Worm (Caenorhabditis elegans) whole organism, midembryonic: Measurements from ENCODE around the gene F41G3.18.

Experiments
- cog-1 ChIP-seq: sonication (generic microtip); optimal IDR thresholded peaks from 2 replicates; lab custom pipeline; 2016; ENCODE audit warnings: missing genetic modification characterization, missing compliant biosample characterization
- flt-1 ChIP-seq: fragments of 200-800 bp; sonication (Bioruptor generic); IDR thresholded peaks from 2 replicates; pipeline ENCODE4 v1.3.6; 2022; ENCODE audit warnings: missing genetic modification characterization, missing compliant biosample characterization
- klf-2 ChIP-seq: fragments of 200-800 bp; sonication (Bioruptor generic); conservative IDR thresholded peaks from 2 replicates; pipeline ENCODE4 v1.3.6; 2022; ENCODE audit warnings: missing genetic modification reagents, missing genetic modification characterization, missing compliant biosample characterization
- med-1 ChIP-seq: sonication (generic microtip); optimal IDR thresholded peaks from 2 replicates; lab custom pipeline; 2017; ENCODE audit warnings: missing genetic modification characterization, mild to moderate bottlenecking, missing compliant biosample characterization, antibody characterized with exemption, missing genetic modification reagents; ENCODE audit not compliant: insufficient read depth
- ref-1 ChIP-seq: fragments of 200-800 bp; sonication (Bioruptor generic); conservative IDR thresholded peaks from 2 replicates; pipeline ENCODE4 v1.3.6; 2022; ENCODE audit warnings: missing genetic modification reagents, missing genetic modification characterization, missing compliant biosample characterization
- ztf-29 ChIP-seq: fragments of 200-800 bp; sonication (Bioruptor generic); IDR thresholded peaks from 2 replicates; pipeline ENCODE4 v1.3.6; 2022; ENCODE audit warnings: missing genetic modification reagents, missing genetic modification characterization, missing compliant biosample characterization

DNA sequence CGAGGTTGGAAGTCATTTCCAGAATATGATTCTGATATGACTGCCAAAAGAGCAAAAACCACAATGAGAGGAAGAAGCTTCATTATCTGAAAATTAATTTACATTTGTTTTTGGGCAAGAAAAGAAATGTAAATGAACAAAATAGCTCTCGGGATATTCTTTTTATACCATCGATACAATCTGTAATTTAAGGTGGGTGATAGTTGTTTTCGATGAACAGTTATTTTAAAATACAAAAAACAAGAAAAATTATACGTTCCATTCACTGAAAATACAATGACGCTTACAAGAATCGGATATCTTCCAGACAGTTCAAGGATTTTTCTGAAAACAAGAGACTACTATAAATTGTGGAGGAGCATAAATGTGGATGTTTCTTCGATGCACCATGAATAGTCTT lies 23.5 kb upstream of the F41G3.18 start, which contains the start of gene ins-15:
- TF ChIP-seq flt-1 (GFP tag; lab: Robert Waterston, UW), result no peak
- TF ChIP-seq klf-2 (GFP tag; lab: Robert Waterston, UW), result no peak
- no peak for TF ChIP-seq med-1 (GFP tag; lab: Kevin White, UChicago)
- no peak for TF ChIP-seq ref-1 (GFP tag; lab: Robert Waterston, UW)
- no peak for TF ChIP-seq ztf-29
- TF ChIP-seq cog-1 (tag; lab: Kevin White, UChicago), result no peak
